Fruit fly (Drosophila melanogaster) whole organism, embryonic: Measurements from ENCODE around the gene CG42784.
A peak's percentile ranks its signal among the peaks of the same experiment; 100 is the strongest.

ENCODE experiments used
- Bdp1 ChIP-seq: fragments of 200-800 bp; sonication (Bioruptor generic); optimal IDR thresholded peaks from 3 replicates; lab custom pipeline; 2016; ENCODE audit warnings: missing biosample characterization, missing genetic modification characterization
- BtbVII ChIP-seq: fragments of 200-800 bp; sonication (Bioruptor generic); optimal IDR thresholded peaks from 3 replicates; lab custom pipeline; 2017; ENCODE audit warnings: missing biosample characterization, mild to moderate bottlenecking, missing genetic modification characterization
- C15 ChIP-seq: fragments of 200-800 bp; sonication (Bioruptor generic); IDR thresholded peaks from 3 replicates; pipeline ENCODE4 v1.3.6; 2022; ENCODE audit warnings: missing biosample characterization, missing genetic modification characterization
- CG10267 ChIP-seq: fragments of 200-800 bp; sonication (Bioruptor generic); optimal IDR thresholded peaks from 2 replicates; lab custom pipeline; 2018; ENCODE audit warnings: missing biosample characterization, mild to moderate bottlenecking, missing genetic modification characterization, moderate library complexity
- CG10274 ChIP-seq: fragments of 200-800 bp; sonication (Bioruptor generic); optimal IDR thresholded peaks from 3 replicates; lab custom pipeline; 2017; ENCODE audit warnings: missing biosample characterization, mild to moderate bottlenecking, missing genetic modification characterization
- CG10462 ChIP-seq: fragments of 200-800 bp; sonication (Bioruptor generic); optimal IDR thresholded peaks from 2 replicates; lab custom pipeline; 2016; ENCODE audit warnings: missing biosample characterization, missing genetic modification characterization
- CG12219 ChIP-seq: fragments of 200-800 bp; sonication (Bioruptor generic); optimal IDR thresholded peaks from 3 replicates; lab custom pipeline; 2018; ENCODE audit warnings: missing biosample characterization, mild to moderate bottlenecking, missing genetic modification characterization
- CG12659 ChIP-seq: fragments of 200-800 bp; sonication (Bioruptor generic); optimal IDR thresholded peaks from 3 replicates; lab custom pipeline; 2017; ENCODE audit warnings: mild to moderate bottlenecking, missing biosample characterization, missing genetic modification reagents, missing genetic modification characterization
- CG12942 ChIP-seq: fragments of 200-800 bp; sonication (Bioruptor generic); optimal IDR thresholded peaks from 3 replicates; lab custom pipeline; 2016; ENCODE audit warnings: missing biosample characterization, missing genetic modification characterization
- CG14965 ChIP-seq: fragments of 200-800 bp; sonication (Bioruptor generic); optimal IDR thresholded peaks from 2 replicates; lab custom pipeline; 2016; ENCODE audit warnings: missing biosample characterization, missing genetic modification characterization, borderline replicate concordance
- CG15269 ChIP-seq: fragments of 200-800 bp; sonication (Bioruptor generic); optimal IDR thresholded peaks from 2 replicates; lab custom pipeline; 2018; ENCODE audit warnings: missing biosample characterization, mild to moderate bottlenecking, missing genetic modification characterization, moderate library complexity
- CG1529 ChIP-seq: fragments of 200-800 bp; sonication (Bioruptor generic); optimal IDR thresholded peaks from 3 replicates; lab custom pipeline; 2018; ENCODE audit warnings: missing biosample characterization, missing genetic modification characterization
- CG1602 ChIP-seq: fragments of 200-800 bp; sonication (Bioruptor generic); optimal IDR thresholded peaks from 3 replicates; lab custom pipeline; 2016; ENCODE audit warnings: missing biosample characterization, missing genetic modification characterization
- CG17328 ChIP-seq: fragments of 200-800 bp; sonication (Bioruptor generic); IDR thresholded peaks from 2 replicates; pipeline ENCODE4 v1.3.6; 2022; ENCODE audit warnings: missing biosample characterization, missing genetic modification characterization
- CG17385 ChIP-seq: fragments of 200-800 bp; sonication (Bioruptor generic); optimal IDR thresholded peaks from 3 replicates; lab custom pipeline; 2018; ENCODE audit warnings: missing biosample characterization, mild to moderate bottlenecking, missing genetic modification characterization
- CG17612 ChIP-seq: fragments of 200-800 bp; sonication (Bioruptor generic); IDR thresholded peaks from 2 replicates; pipeline ENCODE4 v1.3.6; 2022; ENCODE audit warnings: missing biosample characterization, missing genetic modification characterization
- CG30020 ChIP-seq: fragments of 200-800 bp; optimal IDR thresholded peaks from 2 replicates; lab custom pipeline; 2019; ENCODE audit warnings: missing biosample characterization, mild to moderate bottlenecking, missing genetic modification characterization, moderate library complexity
- CG34376 ChIP-seq: fragments of 200-800 bp; sonication (Bioruptor generic); optimal IDR thresholded peaks from 2 replicates; lab custom pipeline; 2018; ENCODE audit warnings: missing biosample characterization, mild to moderate bottlenecking, missing genetic modification characterization
- CG3847 ChIP-seq: fragments of 200-800 bp; sonication (Bioruptor generic); IDR thresholded peaks from 2 replicates; pipeline ENCODE4 v1.3.6; 2022; ENCODE audit warnings: missing biosample characterization, missing genetic modification characterization
- CG6254 ChIP-seq: fragments of 200-800 bp; sonication (Bioruptor generic); optimal IDR thresholded peaks from 3 replicates; lab custom pipeline; 2017; ENCODE audit warnings: mild to moderate bottlenecking, missing biosample characterization, missing genetic modification reagents, missing genetic modification characterization
- CG7357 ChIP-seq: fragments of 200-800 bp; sonication (Bioruptor generic); IDR thresholded peaks from 3 replicates; pipeline ENCODE4 v1.3.6; 2022; ENCODE audit warnings: missing biosample characterization, missing genetic modification characterization
- CG7372 ChIP-seq: fragments of 200-800 bp; sonication (Bioruptor generic); IDR thresholded peaks from 2 replicates; pipeline ENCODE4 v1.3.6; 2022; ENCODE audit warnings: missing biosample characterization, missing genetic modification characterization
- CG7987 ChIP-seq: fragments of 200-800 bp; sonication (Bioruptor generic); optimal IDR thresholded peaks from 2 replicates; lab custom pipeline; 2018; ENCODE audit warnings: missing biosample characterization, mild to moderate bottlenecking, missing genetic modification characterization, moderate library complexity
- CG8388 ChIP-seq: fragments of 200-800 bp; sonication (Bioruptor generic); optimal IDR thresholded peaks from 2 replicates; lab custom pipeline; 2019; ENCODE audit warnings: missing biosample characterization, mild to moderate bottlenecking, missing genetic modification characterization, moderate library complexity
- CHES-1-like ChIP-seq: fragments of 200-800 bp; sonication (Bioruptor generic); optimal IDR thresholded peaks from 2 replicates; lab custom pipeline; 2016; ENCODE audit warnings: missing biosample characterization, missing genetic modification characterization
- Dfd ChIP-seq, 2 experiments: fragments of >200 bp; optimal IDR thresholded peaks; 2 replicates each; lab custom pipeline; 2017; ENCODE audit warnings: missing biosample characterization in 2 of 2, missing genetic modification characterization in 2 of 2
- Ets97D ChIP-seq: fragments of 200-800 bp; sonication (Bioruptor generic); optimal IDR thresholded peaks from 3 replicates; lab custom pipeline; 2016; ENCODE audit warnings: missing biosample characterization, missing genetic modification characterization
- GATAe ChIP-seq: fragments of 200-800 bp; sonication (Bioruptor generic); conservative IDR thresholded peaks from 2 replicates; pipeline ENCODE4 v1.3.6; 2022; ENCODE audit warnings: missing biosample characterization, missing genetic modification characterization
- Kr ChIP-seq: fragments of 200-800 bp; sonication (Bioruptor generic); optimal IDR thresholded peaks from 2 replicates; lab custom pipeline; 2017; ENCODE audit warnings: missing biosample characterization, mild to moderate bottlenecking, missing genetic modification characterization
- MESR4 ChIP-seq: fragments of 200-800 bp; sonication (Bioruptor generic); optimal IDR thresholded peaks from 2 replicates; lab custom pipeline; 2018; ENCODE audit warnings: missing biosample characterization, mild to moderate bottlenecking, missing genetic modification characterization, moderate library complexity
- NK7.1 ChIP-seq: fragments of 200-800 bp; sonication (Bioruptor generic); optimal IDR thresholded peaks from 3 replicates; lab custom pipeline; 2016; ENCODE audit warnings: missing biosample characterization, missing genetic modification characterization
- Rfx ChIP-seq: fragments of 200-800 bp; sonication (Bioruptor generic); IDR thresholded peaks from 2 replicates; pipeline ENCODE4 v1.3.6; 2022; ENCODE audit warnings: missing biosample characterization, missing genetic modification characterization
- Six4 ChIP-seq: fragments of 200-800 bp; sonication (Bioruptor generic); optimal IDR thresholded peaks from 2 replicates; lab custom pipeline; 2016; ENCODE audit warnings: missing biosample characterization, missing genetic modification characterization
- ap ChIP-seq: fragments of 200-800 bp; sonication (Bioruptor generic); IDR thresholded peaks from 2 replicates; pipeline ENCODE4 v1.3.6; 2022; ENCODE audit warnings: missing biosample characterization, missing genetic modification characterization
- chinmo ChIP-seq: fragments of 200-800 bp; sonication (Bioruptor generic); IDR thresholded peaks from 4 replicates; pipeline ENCODE4 v1.3.6; 2022; ENCODE audit warnings: missing biosample characterization, missing genetic modification characterization; ENCODE audit not compliant: partially characterized antibody
- crc ChIP-seq: fragments of 200-800 bp; sonication (Bioruptor generic); optimal IDR thresholded peaks from 2 replicates; lab custom pipeline; 2016; ENCODE audit warnings: missing biosample characterization, missing genetic modification characterization
- fd3F ChIP-seq: fragments of 200-800 bp; sonication (Bioruptor generic); optimal IDR thresholded peaks from 2 replicates; lab custom pipeline; 2018; ENCODE audit warnings: missing biosample characterization, mild to moderate bottlenecking, missing genetic modification characterization, moderate library complexity
- inv ChIP-seq: fragments of 200-800 bp; sonication (Bioruptor generic); IDR thresholded peaks from 2 replicates; pipeline ENCODE4 v1.3.6; 2022; ENCODE audit warnings: missing biosample characterization, missing genetic modification characterization; ENCODE audit not compliant: partially characterized antibody
- nau ChIP-seq: fragments of 200-800 bp; sonication (Bioruptor generic); optimal IDR thresholded peaks from 3 replicates; lab custom pipeline; 2017; ENCODE audit warnings: missing biosample characterization, mild to moderate bottlenecking, missing genetic modification characterization, missing genetic modification reagents
- p53 ChIP-seq: fragments of 200-800 bp; sonication (Bioruptor generic); optimal IDR thresholded peaks from 2 replicates; lab custom pipeline; 2016; ENCODE audit warnings: missing biosample characterization, missing genetic modification characterization
- pzg ChIP-seq: fragments of 200-800 bp; sonication (Bioruptor generic); optimal IDR thresholded peaks from 3 replicates; lab custom pipeline; 2018; ENCODE audit warnings: missing biosample characterization, mild to moderate bottlenecking, missing genetic modification characterization, moderate library complexity
- salm ChIP-seq: fragments of 200-800 bp; sonication (Bioruptor generic); optimal IDR thresholded peaks from 2 replicates; lab custom pipeline; 2018; ENCODE audit warnings: missing biosample characterization, mild to moderate bottlenecking, missing genetic modification characterization
- sd ChIP-seq: fragments of 200-800 bp; sonication (Bioruptor generic); optimal IDR thresholded peaks from 3 replicates; lab custom pipeline; 2018; ENCODE audit warnings: missing biosample characterization, mild to moderate bottlenecking, missing genetic modification characterization, moderate library complexity
- sim ChIP-seq: fragments of 200-800 bp; sonication (Bioruptor generic); IDR thresholded peaks from 2 replicates; pipeline ENCODE4 v1.3.6; 2022; ENCODE audit warnings: missing biosample characterization, missing genetic modification characterization
- unc-4 ChIP-seq: fragments of 200-800 bp; sonication (Bioruptor generic); IDR thresholded peaks from 2 replicates; pipeline ENCODE4 v1.3.6; 2022; ENCODE audit warnings: missing biosample characterization, missing genetic modification characterization; ENCODE audit not compliant: partially characterized antibody
- wdn ChIP-seq: fragments of 200-800 bp; sonication (Bioruptor generic); IDR thresholded peaks from 2 replicates; pipeline ENCODE4 v1.3.6; 2022; ENCODE audit warnings: missing biosample characterization, missing genetic modification characterization
- z ChIP-seq: fragments of 200-800 bp; sonication (Bioruptor generic); IDR thresholded peaks from 3 replicates; pipeline ENCODE4 v1.3.6; 2022; ENCODE audit warnings: missing biosample characterization, missing genetic modification characterization
- zfh2 ChIP-seq: fragments of 200-800 bp; sonication (Bioruptor generic); optimal IDR thresholded peaks from 2 replicates; lab custom pipeline; 2016; ENCODE audit warnings: missing biosample characterization, missing genetic modification characterization

The CG42784 gene

dm6 chr2L:13513331-13514261 lies 98.4 kb downstream of the CG42784 start (continued):
- TF ChIP-seq z (GFP tag; lab: Robert Waterston, UW), result peak; percentile 18; the same call in 1 of the 3 replicates
- TF ChIP-seq BtbVII, result peak; percentile 43
- peak; percentile 18 for TF ChIP-seq CG10267 (tag; lab: Kevin White, UChicago)
- peak; percentile 74 for TF ChIP-seq CG3847 (GFP tag; lab: Robert Waterston, UW)
- TF ChIP-seq sd, result no peak
- no peak for TF ChIP-seq C15 (GFP tag; lab: Robert Waterston, UW)
- peak; percentile 44 for TF ChIP-seq CG12219 (GFP tag; lab: Kevin White, UChicago)
- TF ChIP-seq salm (tag; lab: Kevin White, UChicago), result no peak
- peak; percentile 14 for TF ChIP-seq Six4
- peak; percentile 10 for TF ChIP-seq Ets97D (GFP tag; lab: Kevin White, UChicago)
- peak; percentile 97 for TF ChIP-seq CG10274 (GFP tag; lab: Kevin White, UChicago)
- peak; percentile 56 for TF ChIP-seq CHES-1-like (GFP tag; lab: Kevin White, UChicago)
- no peak for TF ChIP-seq MESR4
- TF ChIP-seq CG7987 (GFP tag; lab: Kevin White, UChicago), result peak; percentile 39
- no peak for TF ChIP-seq pzg (GFP tag; lab: Kevin White, UChicago)
- peak; percentile 55; the same call in 1 of the 2 replicates for TF ChIP-seq CG17328 (GFP tag; lab: Robert Waterston, UW)
- TF ChIP-seq p53 (GFP tag; lab: Kevin White, UChicago), result no peak
- TF ChIP-seq Dfd (GFP tag; optimal IDR thresholded peaks at IDR 0.05; lab: Kevin White, UChicago), result no peak
- TF ChIP-seq CG7372, result peak; percentile 59
- TF ChIP-seq CG6254 (GFP tag; lab: Kevin White, UChicago), result no peak
- peak; percentile 54 for TF ChIP-seq CG8388 (GFP tag; lab: Kevin White, UChicago)
- TF ChIP-seq CG1602, result peak; percentile 44
- peak; percentile 39 for TF ChIP-seq fd3F (GFP tag; lab: Kevin White, UChicago)
- no peak for TF ChIP-seq CG12942 (GFP tag; lab: Kevin White, UChicago)
- no peak for TF ChIP-seq inv (GFP tag; lab: Robert Waterston, UW)
- peak; percentile 65 for TF ChIP-seq zfh2 (GFP tag; lab: Kevin White, UChicago)
- TF ChIP-seq NK7.1 (GFP tag; lab: Kevin White, UChicago), result peak; percentile 24
- peak; percentile 29 for TF ChIP-seq Bdp1 (GFP tag; lab: Kevin White, UChicago)
- no peak for TF ChIP-seq CG10462 (GFP tag; lab: Kevin White, UChicago)
- TF ChIP-seq CG34376 (GFP tag; lab: Kevin White, UChicago), result peak; percentile 12
- peak; percentile 66 for TF ChIP-seq CG12659
- TF ChIP-seq CG15269 (tag; lab: Kevin White, UChicago), result peak; percentile 43
- peak; percentile 90; the same call in 2 of the 4 replicates for TF ChIP-seq chinmo (GFP tag; lab: Robert Waterston, UW)
- peak; percentile 19 for TF ChIP-seq crc (GFP tag; lab: Kevin White, UChicago)
- TF ChIP-seq CG30020 (tag; lab: Kevin White, UChicago), result no peak
- TF ChIP-seq CG17612 (GFP tag; lab: Robert Waterston, UW), result peak; percentile 56
- 0 out of 2 replicates have a peak, but pooled peaks have one; percentile 24 for TF ChIP-seq GATAe (GFP tag; lab: Robert Waterston, UW)
- peak; percentile 59; the same call in 1 of the 2 replicates for TF ChIP-seq wdn (GFP tag; lab: Robert Waterston, UW)
- TF ChIP-seq sim (GFP tag; lab: Robert Waterston, UW), result no peak
- TF ChIP-seq Kr (GFP tag; lab: Kevin White, UChicago), result no peak
- TF ChIP-seq CG1529 (GFP tag; lab: Kevin White, UChicago), result peak; percentile 33
- TF ChIP-seq unc-4, result no peak
- TF ChIP-seq CG17385 (GFP tag; lab: Kevin White, UChicago), result peak; percentile 53
- peak; percentile 64 for TF ChIP-seq ap (GFP tag; lab: Robert Waterston, UW)
- TF ChIP-seq CG14965, result no peak
- peak; percentile 8; the same call in 1 of the 3 replicates for TF ChIP-seq CG7357 (GFP tag; lab: Robert Waterston, UW)
- TF ChIP-seq nau, result no peak
- peak; percentile 87 for TF ChIP-seq Rfx (GFP tag; lab: Robert Waterston, UW)
